Fruit fly (Drosophila melanogaster) whole organism, embryonic: Measurements from ENCODE around the gene thoc6.

Experiments
- Aef1 ChIP-seq: fragments of 200-800 bp; sonication (Bioruptor generic); IDR thresholded peaks from 3 replicates; pipeline ENCODE4 v1.3.6; 2022; ENCODE audit warnings: missing biosample characterization, missing genetic modification characterization
- Asciz ChIP-seq: fragments of 200-800 bp; sonication (Bioruptor generic); optimal IDR thresholded peaks from 2 replicates; lab custom pipeline; 2017; ENCODE audit warnings: missing biosample characterization, mild to moderate bottlenecking, missing genetic modification characterization, missing genetic modification reagents
- B-H2 ChIP-seq: fragments of 200-800 bp; sonication (Bioruptor generic); optimal IDR thresholded peaks from 2 replicates; lab custom pipeline; 2018; ENCODE audit warnings: missing biosample characterization, mild to moderate bottlenecking, missing genetic modification characterization
- CG1024 ChIP-seq: fragments of 200-800 bp; sonication (Bioruptor generic); IDR thresholded peaks from 2 replicates; pipeline ENCODE4 v1.3.6; 2022; ENCODE audit warnings: missing biosample characterization, missing genetic modification characterization
- CG10654 ChIP-seq: fragments of 200-800 bp; sonication (Bioruptor generic); optimal IDR thresholded peaks from 2 replicates; lab custom pipeline; 2016; ENCODE audit warnings: missing biosample characterization, missing genetic modification characterization
- CG11504 ChIP-seq: fragments of 200-800 bp; sonication (Bioruptor generic); optimal IDR thresholded peaks from 3 replicates; lab custom pipeline; 2019; ENCODE audit warnings: missing biosample characterization, mild to moderate bottlenecking, missing genetic modification characterization, moderate library complexity
- CG13624 ChIP-seq: fragments of 200-800 bp; sonication (Bioruptor generic); optimal IDR thresholded peaks from 2 replicates; lab custom pipeline; 2016; ENCODE audit warnings: missing biosample characterization, missing genetic modification characterization
- CG14965 ChIP-seq: fragments of 200-800 bp; sonication (Bioruptor generic); optimal IDR thresholded peaks from 2 replicates; lab custom pipeline; 2016; ENCODE audit warnings: missing biosample characterization, missing genetic modification characterization, borderline replicate concordance
- CG17912 ChIP-seq: fragments of 200-800 bp; sonication (Bioruptor generic); optimal IDR thresholded peaks from 2 replicates; lab custom pipeline; 2018; ENCODE audit warnings: missing biosample characterization, mild to moderate bottlenecking, missing genetic modification characterization
- CG18619 ChIP-seq: fragments of 200-800 bp; sonication (Bioruptor generic); optimal IDR thresholded peaks from 3 replicates; lab custom pipeline; 2017; ENCODE audit warnings: missing biosample characterization, mild to moderate bottlenecking, missing genetic modification characterization
- CG2202 ChIP-seq: fragments of 200-800 bp; sonication (Bioruptor generic); optimal IDR thresholded peaks from 2 replicates; lab custom pipeline; 2018; ENCODE audit warnings: missing biosample characterization, mild to moderate bottlenecking, missing genetic modification characterization
- CG2875 ChIP-seq: fragments of 200-800 bp; sonication (Bioruptor generic); optimal IDR thresholded peaks from 2 replicates; lab custom pipeline; 2017; ENCODE audit warnings: missing biosample characterization, mild to moderate bottlenecking, missing genetic modification characterization, missing genetic modification reagents
- CG30431 ChIP-seq: fragments of 200-800 bp; sonication (Bioruptor generic); optimal IDR thresholded peaks from 2 replicates; lab custom pipeline; 2017; ENCODE audit warnings: missing biosample characterization, missing genetic modification characterization
- CG32532 ChIP-seq: fragments of 200-800 bp; sonication (Bioruptor generic); IDR thresholded peaks from 2 replicates; pipeline ENCODE4 v1.3.6; 2022; ENCODE audit warnings: missing biosample characterization, missing genetic modification characterization
- CG32772 ChIP-seq: fragments of 200-800 bp; sonication (Bioruptor generic); IDR thresholded peaks from 2 replicates; pipeline ENCODE4 v1.3.6; 2022; ENCODE audit warnings: missing biosample characterization, missing genetic modification characterization
- CG3847 ChIP-seq: fragments of 200-800 bp; sonication (Bioruptor generic); IDR thresholded peaks from 2 replicates; pipeline ENCODE4 v1.3.6; 2022; ENCODE audit warnings: missing biosample characterization, missing genetic modification characterization
- CG4617 ChIP-seq: fragments of 200-800 bp; sonication (Bioruptor generic); optimal IDR thresholded peaks from 3 replicates; lab custom pipeline; 2016; ENCODE audit warnings: missing biosample characterization, missing genetic modification characterization, borderline replicate concordance
- CG4820 ChIP-seq: fragments of 200-800 bp; sonication (Bioruptor generic); optimal IDR thresholded peaks from 3 replicates; lab custom pipeline; 2016; ENCODE audit warnings: missing biosample characterization, missing genetic modification characterization
- CG5245 ChIP-seq: fragments of 200-800 bp; sonication (Bioruptor generic); optimal IDR thresholded peaks from 3 replicates; lab custom pipeline; 2016; ENCODE audit warnings: missing biosample characterization, missing genetic modification characterization
- CG6765 ChIP-seq: fragments of 200-800 bp; sonication (Bioruptor generic); optimal IDR thresholded peaks from 3 replicates; lab custom pipeline; 2017; ENCODE audit warnings: missing biosample characterization, mild to moderate bottlenecking, missing genetic modification characterization
- CG7745 ChIP-seq: fragments of 200-800 bp; sonication (Bioruptor generic); optimal IDR thresholded peaks from 2 replicates; lab custom pipeline; 2018; ENCODE audit warnings: missing biosample characterization, mild to moderate bottlenecking, missing genetic modification characterization, moderate library complexity
- CG8944 ChIP-seq: fragments of 200-800 bp; sonication (Bioruptor generic); optimal IDR thresholded peaks from 3 replicates; lab custom pipeline; 2016; ENCODE audit warnings: missing biosample characterization, missing genetic modification characterization
- CG9609 ChIP-seq: fragments of 200-800 bp; sonication (Bioruptor generic); optimal IDR thresholded peaks from 3 replicates; lab custom pipeline; 2016; ENCODE audit warnings: missing biosample characterization, missing genetic modification characterization
- H2.0 ChIP-seq: fragments of 200-800 bp; sonication (Bioruptor generic); IDR thresholded peaks from 2 replicates; pipeline ENCODE4 v1.3.6; 2022; ENCODE audit warnings: missing biosample characterization, missing genetic modification characterization
- NK7.1 ChIP-seq: fragments of 200-800 bp; sonication (Bioruptor generic); optimal IDR thresholded peaks from 3 replicates; lab custom pipeline; 2016; ENCODE audit warnings: missing biosample characterization, missing genetic modification characterization
- Ravus ChIP-seq: fragments of 200-800 bp; sonication (Bioruptor generic); IDR thresholded peaks from 2 replicates; pipeline ENCODE4 v1.3.6; 2022; ENCODE audit warnings: missing biosample characterization, missing genetic modification characterization
- Rx ChIP-seq: fragments of 200-800 bp; sonication (Bioruptor generic); IDR thresholded peaks from 2 replicates; pipeline ENCODE4 v1.3.6; 2022; ENCODE audit warnings: missing biosample characterization, missing genetic modification characterization
- Sin3A ChIP-seq: fragments of >200 bp; optimal IDR thresholded peaks from 2 replicates; lab custom pipeline; 2018
- ap ChIP-seq: fragments of 200-800 bp; sonication (Bioruptor generic); IDR thresholded peaks from 2 replicates; pipeline ENCODE4 v1.3.6; 2022; ENCODE audit warnings: missing biosample characterization, missing genetic modification characterization
- bowl ChIP-seq: fragments of 200-800 bp; sonication (Bioruptor generic); IDR thresholded peaks from 2 replicates; pipeline ENCODE4 v1.3.6; 2022; ENCODE audit warnings: missing biosample characterization, missing genetic modification characterization
- chm ChIP-seq: fragments of 200-800 bp; sonication (Bioruptor generic); IDR thresholded peaks from 2 replicates; pipeline ENCODE4 v1.3.6; 2022; ENCODE audit warnings: missing biosample characterization, missing genetic modification characterization
- ci ChIP-seq: fragments of 200-800 bp; sonication (Bioruptor generic); IDR thresholded peaks from 3 replicates; pipeline ENCODE4 v1.3.6; 2022; ENCODE audit warnings: missing biosample characterization, missing genetic modification characterization
- dimm ChIP-seq: fragments of 200-800 bp; sonication (Bioruptor generic); IDR thresholded peaks from 2 replicates; pipeline ENCODE4 v1.3.6; 2022; ENCODE audit warnings: missing biosample characterization, missing genetic modification characterization
- dm ChIP-seq: fragments of 200-800 bp; sonication (Bioruptor generic); optimal IDR thresholded peaks from 3 replicates; lab custom pipeline; 2016; ENCODE audit warnings: missing biosample characterization, missing genetic modification characterization
- exex ChIP-seq: fragments of 200-800 bp; sonication (Bioruptor generic); optimal IDR thresholded peaks from 4 replicates; lab custom pipeline; 2018; ENCODE audit warnings: missing biosample characterization, mild to moderate bottlenecking, missing genetic modification characterization, moderate library complexity
- ftz-f1 ChIP-seq: fragments of 200-800 bp; sonication (Bioruptor generic); optimal IDR thresholded peaks from 2 replicates; lab custom pipeline; 2016; ENCODE audit warnings: missing biosample characterization, missing genetic modification characterization
- gsb-n ChIP-seq: fragments of 200-800 bp; sonication (Bioruptor generic); optimal IDR thresholded peaks from 3 replicates; lab custom pipeline; 2018; ENCODE audit warnings: missing biosample characterization, mild to moderate bottlenecking, missing genetic modification characterization
- nerfin-1 ChIP-seq: fragments of 200-800 bp; sonication (Bioruptor generic); optimal IDR thresholded peaks from 3 replicates; lab custom pipeline; 2019; ENCODE audit warnings: missing biosample characterization, mild to moderate bottlenecking, missing genetic modification characterization, moderate library complexity
- odd ChIP-seq: fragments of 200-800 bp; sonication (Bioruptor generic); optimal IDR thresholded peaks from 2 replicates; lab custom pipeline; 2017; ENCODE audit warnings: missing biosample characterization, mild to moderate bottlenecking, missing genetic modification characterization
- p53 ChIP-seq: fragments of 200-800 bp; sonication (Bioruptor generic); optimal IDR thresholded peaks from 2 replicates; lab custom pipeline; 2016; ENCODE audit warnings: missing biosample characterization, missing genetic modification characterization
- pros ChIP-seq: fragments of 200-800 bp; sonication (Bioruptor generic); optimal IDR thresholded peaks from 3 replicates; lab custom pipeline; 2019; ENCODE audit warnings: missing biosample characterization, mild to moderate bottlenecking, missing genetic modification characterization, moderate library complexity
- psq ChIP-seq: fragments of 200-800 bp; sonication (Bioruptor generic); optimal IDR thresholded peaks from 2 replicates; lab custom pipeline; 2017; ENCODE audit warnings: missing biosample characterization, missing genetic modification characterization
- pzg ChIP-seq: fragments of 200-800 bp; sonication (Bioruptor generic); optimal IDR thresholded peaks from 3 replicates; lab custom pipeline; 2018; ENCODE audit warnings: missing biosample characterization, mild to moderate bottlenecking, missing genetic modification characterization, moderate library complexity
- ranshi ChIP-seq: fragments of 200-800 bp; sonication (Bioruptor generic); IDR thresholded peaks from 2 replicates; pipeline ENCODE4 v1.3.6; 2022; ENCODE audit warnings: missing biosample characterization, missing genetic modification characterization
- sisA ChIP-seq: fragments of 200-800 bp; sonication (Bioruptor generic); IDR thresholded peaks from 2 replicates; pipeline ENCODE4 v1.3.6; 2022; ENCODE audit warnings: missing biosample characterization, missing genetic modification characterization
- sob ChIP-seq: fragments of 200-800 bp; sonication (Bioruptor generic); IDR thresholded peaks from 2 replicates; pipeline ENCODE4 v1.3.6; 2022; ENCODE audit warnings: missing biosample characterization, missing genetic modification characterization
- sr ChIP-seq: fragments of 200-800 bp; sonication (Bioruptor generic); IDR thresholded peaks from 3 replicates; pipeline ENCODE4 v1.3.6; 2022; ENCODE audit warnings: missing biosample characterization, missing genetic modification characterization
- tna ChIP-seq: fragments of 200-800 bp; sonication (Bioruptor generic); IDR thresholded peaks from 2 replicates; pipeline ENCODE4 v1.3.6; 2022; ENCODE audit warnings: missing biosample characterization, missing genetic modification characterization; ENCODE audit not compliant: partially characterized antibody
- twi ChIP-seq: fragments of 200-800 bp; optimal IDR thresholded peaks from 2 replicates; lab custom pipeline; 2019; ENCODE audit warnings: missing biosample characterization, mild to moderate bottlenecking, missing genetic modification characterization, moderate library complexity
- unpg ChIP-seq: fragments of 200-800 bp; sonication (Bioruptor generic); optimal IDR thresholded peaks from 3 replicates; lab custom pipeline; 2018; ENCODE audit warnings: missing biosample characterization, mild to moderate bottlenecking, missing genetic modification characterization, moderate library complexity
- vnd ChIP-seq: fragments of 200-800 bp; sonication (Bioruptor generic); IDR thresholded peaks from 3 replicates; pipeline ENCODE4 v1.3.6; 2022; ENCODE audit warnings: missing biosample characterization, missing genetic modification characterization; ENCODE audit not compliant: partially characterized antibody
- z ChIP-seq: fragments of 200-800 bp; sonication (Bioruptor generic); IDR thresholded peaks from 3 replicates; pipeline ENCODE4 v1.3.6; 2022; ENCODE audit warnings: missing biosample characterization, missing genetic modification characterization
- zfh1 ChIP-seq: fragments of 200-800 bp; sonication (Bioruptor generic); IDR thresholded peaks from 3 replicates; pipeline ENCODE4 v1.3.6; 2022; ENCODE audit warnings: missing biosample characterization, missing genetic modification characterization

The thoc6 gene

dm6 chr3L:12203736-12204135 is 10.2 kb upstream of the thoc6 start, which contains the start of gene Ak1 (continued):
- TF ChIP-seq Aef1 (GFP tag; lab: Robert Waterston, UW) (no peak), NK7.1 (GFP tag; lab: Kevin White, UChicago) (no peak), CG14965 (no peak), pros (no peak), psq (GFP tag; lab: Kevin White, UChicago) (no peak), z (GFP tag; lab: Robert Waterston, UW) (no peak; the same call in 2 of the 3 replicates), CG7745 (no peak), CG9609 (GFP tag; lab: Kevin White, UChicago) (no peak), CG4617 (GFP tag; lab: Kevin White, UChicago) (no peak), exex (tag; lab: Kevin White, UChicago) (peak; percentile 9), ap (GFP tag; lab: Robert Waterston, UW) (no peak), chm (GFP tag; lab: Robert Waterston, UW) (no peak; the same call in 1 of the 2 replicates), sr (GFP tag; lab: Robert Waterston, UW) (no peak), bowl (no peak), CG18619 (GFP tag; lab: Kevin White, UChicago) (no peak), gsb-n (no peak), sisA (GFP tag; lab: Robert Waterston, UW) (no peak), CG1024 (GFP tag; lab: Robert Waterston, UW) (no peak), zfh1 (GFP tag; lab: Robert Waterston, UW) (no peak), nerfin-1 (no peak), CG4820 (GFP tag; lab: Kevin White, UChicago) (no peak), CG32772 (GFP tag; lab: Robert Waterston, UW) (no peak), sob (peak; percentile 33; the same call in 1 of the 2 replicates), ci (no peak), H2.0 (GFP tag; lab: Robert Waterston, UW) (no peak), CG30431 (GFP tag; lab: Kevin White, UChicago) (no peak), CG10654 (GFP tag; lab: Kevin White, UChicago) (no peak), pzg (GFP tag; lab: Kevin White, UChicago) (peak; percentile 23), ranshi (GFP tag; lab: Robert Waterston, UW) (no peak), odd (GFP tag; lab: Kevin White, UChicago) (no peak), B-H2 (GFP tag; lab: Kevin White, UChicago) (peak; percentile 32), CG8944 (GFP tag; lab: Kevin White, UChicago) (no peak), CG13624 (GFP tag; lab: Kevin White, UChicago) (no peak), dimm (GFP tag; lab: Robert Waterston, UW) (no peak), Sin3A (lab: Kevin White, UChicago) (no peak), CG11504 (tag; lab: Kevin White, UChicago) (no peak), CG2202 (no peak), CG3847 (GFP tag; lab: Robert Waterston, UW) (no peak), CG17912 (GFP tag; lab: Kevin White, UChicago) (no peak), unpg (no peak), ftz-f1 (GFP tag; lab: Kevin White, UChicago) (peak; percentile 7), Ravus (GFP tag; lab: Robert Waterston, UW) (no peak), vnd (GFP tag; lab: Robert Waterston, UW) (no peak), twi (tag; lab: Kevin White, UChicago) (no peak), p53 (GFP tag; lab: Kevin White, UChicago) (no peak), CG2875 (GFP tag; lab: Kevin White, UChicago) (no peak), dm (GFP tag; lab: Kevin White, UChicago) (no peak), Asciz (GFP tag; lab: Kevin White, UChicago) (no peak), CG6765 (GFP tag; lab: Kevin White, UChicago) (peak; percentile 41), Rx (GFP tag; lab: Robert Waterston, UW) (no peak), tna (GFP tag; lab: Robert Waterston, UW) (no peak), CG32532 (GFP tag; lab: Robert Waterston, UW) (peak; percentile 32; the same call in 1 of the 2 replicates), CG5245 (GFP tag; lab: Kevin White, UChicago) (no peak)
